Worm (Caenorhabditis elegans): ENCODE measurements around the gene hmgr-1.

- TF ChIP-seq lin-35 (GFP tag; optimal IDR thresholded peaks at IDR 0.05) (peak in 1 of 2 experiments; percentile 16), tlp-1 (tag; optimal IDR thresholded peaks at IDR 0.05) (no peak), pag-3 (tag; optimal IDR thresholded peaks at IDR 0.05; ENCODE audit: borderline replicate concordance, insufficient read depth) (no peak), unc-62 (GFP tag; optimal IDR thresholded peaks at IDR 0.05) (no peak)
Measured at ce11 chrIII:7369394-7370024, 10.2 kb downstream of the hmgr-1 start.
